ENCODE assay signal across 4 fruit fly cellular contexts in genomic region chr3L:13859688-13860373, dm6.
TF ChIP-seq lines count a peak whose summit lies in the region.

No protein-coding gene starts in this region.

- peak; percentile 35 to 68 for TF ChIP-seq CTCF in S2 (optimal IDR thresholded peaks at IDR 0.05; lab: Kevin White, UChicago)
- TF ChIP-seq CTCF in whole organism, embryonic (GFP tag; optimal IDR thresholded peaks at IDR 0.05; lab: Kevin White, UChicago), result peak; percentile 79

TF ChIP-seq in whole organism, embryonic, 481 proteins besides CTCF, POLR2A, EP300 and RAD21 (continues in another document):
- TF ChIP-seq CG4820 (GFP tag; optimal IDR thresholded peaks at IDR 0.05; lab: Kevin White, UChicago) (no peak), CG14965 (GFP tag; optimal IDR thresholded peaks at IDR 0.05; lab: Kevin White, UChicago; ENCODE audit: borderline replicate concordance) (no peak), CG10274 (GFP tag; optimal IDR thresholded peaks at IDR 0.05; lab: Kevin White, UChicago) (no peak), CG13287 (GFP tag; IDR thresholded peaks at IDR 0.05; lab: Robert Waterston, UW; ENCODE audit: partially characterized antibody) (no peak), nerfin-2 (GFP tag; IDR thresholded peaks at IDR 0.05; lab: Robert Waterston, UW; ENCODE audit: partially characterized antibody) (no peak), cg (GFP tag; optimal IDR thresholded peaks at IDR 0.05; lab: Kevin White, UChicago) (no peak), emc (GFP tag; optimal IDR thresholded peaks at IDR 0.05; lab: Kevin White, UChicago) (no peak), Rfx (GFP tag; IDR thresholded peaks at IDR 0.05; lab: Robert Waterston, UW) (no peak), gsb-n (tag; optimal IDR thresholded peaks at IDR 0.05; lab: Kevin White, UChicago) (no peak), CG43689 (GFP tag; IDR thresholded peaks at IDR 0.05; lab: Robert Waterston, UW) (no peak), vvl (GFP tag; IDR thresholded peaks at IDR 0.05; lab: Robert Waterston, UW) (no peak), stwl (tag; optimal IDR thresholded peaks at IDR 0.05; lab: Kevin White, UChicago) (peak; percentile 28), CG15514 (GFP tag; optimal IDR thresholded peaks at IDR 0.05; lab: Kevin White, UChicago) (no peak), CkIIα-i1 (GFP tag; IDR thresholded peaks at IDR 0.05; lab: Robert Waterston, UW) (no peak), CG10321 (GFP tag; IDR thresholded peaks at IDR 0.05; lab: Robert Waterston, UW) (no peak), CG17802 (tag; optimal IDR thresholded peaks at IDR 0.05; lab: Kevin White, UChicago) (no peak), disco-r (GFP tag; optimal IDR thresholded peaks at IDR 0.05; lab: Kevin White, UChicago) (no peak), CG7987 (GFP tag; optimal IDR thresholded peaks at IDR 0.05; lab: Kevin White, UChicago) (no peak), chm (GFP tag; IDR thresholded peaks at IDR 0.05; lab: Robert Waterston, UW) (no peak), Ets65A (GFP tag; lab: Kevin White, UChicago) (peak; percentile 89), Nf-YC (tag; optimal IDR thresholded peaks at IDR 0.05; lab: Kevin White, UChicago) (no peak), CG42726 (GFP tag; IDR thresholded peaks at IDR 0.05; lab: Robert Waterston, UW; ENCODE audit: partially characterized antibody) (0 out of 2 replicates have a peak, but pooled peaks have one; percentile 37), Gug (GFP tag; IDR thresholded peaks at IDR 0.05; lab: Robert Waterston, UW) (no peak), Rx (GFP tag; IDR thresholded peaks at IDR 0.05; lab: Robert Waterston, UW) (no peak), sens (GFP tag; lab: Kevin White, UChicago) (peak; percentile 74), exex (tag; optimal IDR thresholded peaks at IDR 0.05; lab: Kevin White, UChicago) (no peak), Kr (GFP tag; optimal IDR thresholded peaks at IDR 0.05; lab: Kevin White, UChicago) (no peak), CG7928 (GFP tag; optimal IDR thresholded peaks at IDR 0.05; lab: Kevin White, UChicago) (no peak), HLH3B (GFP tag; IDR thresholded peaks at IDR 0.05; lab: Robert Waterston, UW) (no peak), CG4424 (GFP tag; optimal IDR thresholded peaks at IDR 0.05; lab: Kevin White, UChicago) (no peak), amos (GFP tag; IDR thresholded peaks at IDR 0.05; lab: Robert Waterston, UW; ENCODE audit: partially characterized antibody) (peak; percentile 66)

TF ChIP-seq in whole organism, prepupa, 60 proteins besides CTCF, POLR2A, EP300 and RAD21:
- TF ChIP-seq Sox14 (GFP tag; optimal IDR thresholded peaks at IDR 0.05; lab: Kevin White, UChicago) (no peak), svp (GFP tag; lab: Kevin White, UChicago) (peak; percentile 48)

TF ChIP-seq in whole organism, wandering third instar larva, 38 proteins besides CTCF, POLR2A, EP300 and RAD21:
- TF ChIP-seq Jra (GFP tag; optimal IDR thresholded peaks at IDR 0.05; lab: Kevin White, UChicago), result no peak
- TF ChIP-seq Myc (optimal IDR thresholded peaks at IDR 0.05; lab: Kevin White, UChicago), result peak; percentile 49
